Fruit fly (Drosophila melanogaster): ENCODE measurements around the gene inaF-B.

Gene inaF-B

DNA sequence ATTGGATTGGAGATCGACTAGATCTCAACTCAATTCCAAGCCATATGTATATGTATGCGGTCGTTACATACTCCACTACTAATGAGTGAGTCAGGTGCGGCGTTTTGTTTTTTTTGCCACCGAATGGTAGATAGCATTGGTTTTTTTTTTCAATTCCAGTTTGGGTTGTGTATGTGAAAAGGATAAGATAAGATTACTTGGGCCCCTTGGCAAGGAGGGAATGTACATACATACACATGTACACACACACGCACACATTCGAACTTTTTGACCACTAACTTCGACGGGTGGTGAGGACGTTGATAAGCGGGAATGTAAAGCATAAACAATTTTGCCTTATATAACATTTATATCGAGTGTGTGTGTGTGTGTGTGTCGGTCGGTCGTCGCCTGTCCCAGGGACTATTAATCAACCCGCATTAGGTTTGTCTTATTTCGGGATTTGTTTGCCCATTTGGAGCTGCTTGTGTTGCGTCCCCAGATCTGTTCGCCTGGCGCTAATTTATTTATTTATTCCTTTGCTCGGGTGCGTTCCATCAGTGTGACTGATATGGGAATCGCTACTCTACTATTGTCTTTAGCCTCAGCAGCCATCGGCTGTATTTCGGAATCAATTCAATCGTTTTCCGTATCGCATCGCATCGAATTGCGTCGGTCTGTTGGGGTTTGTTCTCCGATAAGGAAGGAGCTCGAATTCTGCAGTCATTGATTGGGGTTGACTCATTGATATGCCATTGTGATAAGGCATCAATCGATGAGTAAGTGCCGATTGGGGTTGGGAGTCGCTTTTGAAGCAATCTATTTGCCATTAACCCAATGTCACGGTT is 44.7 kb downstream of the inaF-B start:
- TF ChIP-seq Jra (GFP tag; optimal IDR thresholded peaks at IDR 0.05) (no peak), foxo (GFP tag; optimal IDR thresholded peaks at IDR 0.05) (no peak), Rel (GFP tag; optimal IDR thresholded peaks at IDR 0.05) (no peak), Rel (tag; optimal IDR thresholded peaks at IDR 0.05) (peak; percentile 34)

DNA sequence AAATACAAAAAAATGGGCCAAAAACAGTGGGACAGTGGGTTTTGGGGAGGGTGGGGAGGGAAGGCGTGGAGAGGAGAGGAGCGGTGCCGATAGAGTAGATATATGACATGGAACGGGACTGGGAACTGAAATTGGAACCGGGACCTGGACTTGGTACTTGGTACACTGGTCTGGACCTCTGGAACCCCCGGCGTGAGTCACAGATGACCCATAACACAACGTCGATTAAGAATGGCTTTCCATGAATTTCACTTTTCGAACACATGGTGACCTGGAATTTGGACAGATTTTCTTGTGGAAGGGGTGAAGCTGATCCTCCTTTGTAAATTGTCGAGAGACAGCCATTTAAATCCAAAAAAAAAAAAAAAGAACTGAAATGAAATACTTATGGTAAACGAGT is 45.9 kb downstream of the inaF-B start:
- no peak for TF ChIP-seq jim (GFP tag; optimal IDR thresholded peaks at IDR 0.05)
- no peak for TF ChIP-seq N (GFP tag; optimal IDR thresholded peaks at IDR 0.05)
- TF ChIP-seq CrebA (GFP tag; optimal IDR thresholded peaks at IDR 0.05; ENCODE audit: borderline replicate concordance), result no peak
- no peak for TF ChIP-seq Dfd (GFP tag; optimal IDR thresholded peaks at IDR 0.05)
- no peak for TF ChIP-seq foxo (GFP tag; optimal IDR thresholded peaks at IDR 0.05)
- TF ChIP-seq dl (GFP tag; optimal IDR thresholded peaks at IDR 0.05; ENCODE audit: insufficient read depth in 1 of 2, partially characterized antibody in 2 of 2), result no peak
- TF ChIP-seq CG9705 (GFP tag; optimal IDR thresholded peaks at IDR 0.05), result no peak
- no peak for TF ChIP-seq Rel (GFP tag; optimal IDR thresholded peaks at IDR 0.05)
- no peak for TF ChIP-seq Rel (tag; optimal IDR thresholded peaks at IDR 0.05)
- no peak for TF ChIP-seq pan (optimal IDR thresholded peaks at IDR 0.05)
- no peak for TF ChIP-seq Mio (GFP tag; optimal IDR thresholded peaks at IDR 0.05)
- no peak for TF ChIP-seq Hnf4 (GFP tag; optimal IDR thresholded peaks at IDR 0.05)
- no peak for TF ChIP-seq Abd-B (GFP tag; optimal IDR thresholded peaks at IDR 0.05)
- TF ChIP-seq Dif (GFP tag; optimal IDR thresholded peaks at IDR 0.05; ENCODE audit: partially characterized antibody), result no peak
- no peak for TF ChIP-seq brk (GFP tag; optimal IDR thresholded peaks at IDR 0.05)
- TF ChIP-seq Jra (GFP tag; optimal IDR thresholded peaks at IDR 0.05), result no peak
- TF ChIP-seq Hr78 (GFP tag; optimal IDR thresholded peaks at IDR 0.05), result no peak
- TF ChIP-seq HLH106 (tag; optimal IDR thresholded peaks at IDR 0.05), result no peak
- TF ChIP-seq Hr83 (GFP tag; optimal IDR thresholded peaks at IDR 0.05; ENCODE audit: poor library complexity, severe bottlenecking), result no peak
- no peak for TF ChIP-seq Vsx2 (GFP tag; optimal IDR thresholded peaks at IDR 0.05; ENCODE audit: partially characterized antibody)

DNA sequence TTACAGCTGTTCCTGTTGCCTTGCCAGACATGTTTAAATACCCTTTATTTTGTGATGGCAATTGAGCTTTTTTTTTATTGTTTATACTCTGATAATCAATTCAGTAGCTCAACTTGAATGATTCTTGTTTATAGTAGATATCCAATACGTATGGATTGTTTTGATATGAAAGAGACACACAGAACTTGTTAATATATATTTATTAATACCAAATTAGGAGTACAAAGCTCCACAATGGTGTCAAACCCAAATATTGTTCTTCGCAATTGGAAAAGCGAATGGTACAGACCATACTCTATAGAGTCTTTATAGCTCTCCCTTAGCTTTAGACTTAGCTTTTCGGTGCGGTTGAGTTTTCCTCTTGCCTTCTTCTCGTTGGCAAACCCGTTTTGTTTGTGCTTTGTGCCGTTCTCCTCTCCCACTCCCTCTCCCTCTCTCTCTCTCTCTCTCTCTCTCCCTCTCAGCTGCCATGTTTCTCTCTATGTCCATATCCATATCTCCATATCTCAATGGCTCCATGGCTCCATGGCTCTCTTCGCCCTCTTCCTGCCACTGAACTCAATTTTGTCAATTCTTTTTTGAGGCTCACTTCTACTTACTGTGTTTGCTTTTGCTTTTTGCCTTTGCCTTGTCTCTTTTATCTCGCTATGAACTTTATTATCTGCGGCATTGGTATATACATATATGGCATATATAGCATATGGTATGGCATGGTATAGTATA is 46.5 kb downstream of the inaF-B start:
- TF ChIP-seq pan (optimal IDR thresholded peaks at IDR 0.05) (no peak), Jra (GFP tag; optimal IDR thresholded peaks at IDR 0.05) (peak; percentile 15), Vsx2 (GFP tag; optimal IDR thresholded peaks at IDR 0.05; ENCODE audit: partially characterized antibody) (no peak), Dfd (GFP tag; optimal IDR thresholded peaks at IDR 0.05) (no peak), dsf (GFP tag; optimal IDR thresholded peaks at IDR 0.05; ENCODE audit: borderline replicate concordance) (no peak), OdsH (GFP tag; optimal IDR thresholded peaks at IDR 0.05) (peak; percentile 82), dmrt93B (GFP tag; optimal IDR thresholded peaks at IDR 0.05) (peak; percentile 77), br (GFP tag; optimal IDR thresholded peaks at IDR 0.05) (peak; percentile 76), fru (GFP tag; optimal IDR thresholded peaks at IDR 0.05) (peak; percentile 82), sv (GFP tag; optimal IDR thresholded peaks at IDR 0.05) (no peak), brk (GFP tag; optimal IDR thresholded peaks at IDR 0.05) (peak; percentile 36), dl (GFP tag; optimal IDR thresholded peaks at IDR 0.05; ENCODE audit: insufficient read depth in 1 of 2, partially characterized antibody in 2 of 2) (peak; percentile 73 to 95), HLH106 (tag; optimal IDR thresholded peaks at IDR 0.05) (peak; percentile 74), foxo (GFP tag; optimal IDR thresholded peaks at IDR 0.05) (peak in 1 of 2 experiments; percentile 86), Mio (GFP tag; optimal IDR thresholded peaks at IDR 0.05) (no peak), N (GFP tag; optimal IDR thresholded peaks at IDR 0.05) (no peak), ey (GFP tag; optimal IDR thresholded peaks at IDR 0.05) (peak; percentile 70), Sp1 (GFP tag; optimal IDR thresholded peaks at IDR 0.05) (peak; percentile 83), rgr (GFP tag; optimal IDR thresholded peaks at IDR 0.05) (peak; percentile 78), psq (GFP tag; optimal IDR thresholded peaks at IDR 0.05) (peak; percentile 93), woc (GFP tag; optimal IDR thresholded peaks at IDR 0.05) (peak; percentile 78), Dif (GFP tag; optimal IDR thresholded peaks at IDR 0.05; ENCODE audit: partially characterized antibody) (peak; percentile 95), sage (GFP tag; optimal IDR thresholded peaks at IDR 0.05) (peak; percentile 22), usp (GFP tag; optimal IDR thresholded peaks at IDR 0.05) (no peak), jim (GFP tag; optimal IDR thresholded peaks at IDR 0.05) (no peak), h (GFP tag; optimal IDR thresholded peaks at IDR 0.05) (peak; percentile 87), tai (GFP tag; optimal IDR thresholded peaks at IDR 0.05) (no peak), Hnf4 (GFP tag; optimal IDR thresholded peaks at IDR 0.05) (peak; percentile 74), Hr83 (GFP tag; optimal IDR thresholded peaks at IDR 0.05; ENCODE audit: poor library complexity, severe bottlenecking) (peak; percentile 64)
